Fruit fly (Drosophila melanogaster): ENCODE data around the gene CG43091.

The CG43091 gene

DNA sequence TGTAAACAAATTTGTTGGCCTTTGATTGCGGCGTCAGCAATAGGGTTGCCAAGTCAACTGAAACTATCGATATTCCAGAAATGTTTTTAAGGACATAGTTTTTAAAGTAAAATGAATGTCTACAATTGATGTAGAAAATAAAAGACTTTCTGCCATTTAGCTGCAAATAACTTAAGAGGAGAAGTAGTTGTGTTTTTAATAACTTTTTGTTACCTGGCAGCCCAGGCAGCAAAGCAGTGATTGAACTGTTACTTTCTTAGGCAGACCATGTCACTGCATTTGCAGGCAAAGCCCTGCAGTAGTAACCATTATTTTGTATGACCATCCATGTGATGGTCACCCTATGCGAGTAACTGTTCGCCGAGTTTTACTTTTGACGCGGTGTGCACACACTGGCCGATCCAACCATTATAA is 18.0 kb downstream of the CG43091 start, which contains the start of the genes rumi, CG7029 and Usp12-46 (continued):
- TF ChIP-seq sc (optimal IDR thresholded peaks at IDR 0.05) (no peak), sc (GFP tag; optimal IDR thresholded peaks at IDR 0.05) (peak; percentile 69), CG1024 (GFP tag; IDR thresholded peaks at IDR 0.05) (peak; percentile 73), CG2129 (GFP tag; IDR thresholded peaks at IDR 0.05; ENCODE audit: partially characterized antibody) (peak; percentile 64), CG6272 (GFP tag; IDR thresholded peaks at IDR 0.05) (peak; percentile 76), esg (GFP tag; conservative IDR thresholded peaks at IDR 0.05) (peak; percentile 84), Sox102F (GFP tag; optimal IDR thresholded peaks at IDR 0.05) (peak; percentile 86), hkb (optimal IDR thresholded peaks at IDR 0.05) (no peak), hkb (GFP tag; IDR thresholded peaks at IDR 0.05) (peak; percentile 79), CG16863 (GFP tag; optimal IDR thresholded peaks at IDR 0.05) (peak; percentile 90), mirr (GFP tag; optimal IDR thresholded peaks at IDR 0.05) (peak; percentile 69), CG5180 (GFP tag; optimal IDR thresholded peaks at IDR 0.05) (no peak), sd (tag; optimal IDR thresholded peaks at IDR 0.05) (no peak), dati (GFP tag; IDR thresholded peaks at IDR 0.05) (0 out of 2 replicates have a peak, but pooled peaks have one; percentile 39), MESR4 (GFP tag; optimal IDR thresholded peaks at IDR 0.05) (no peak), tx (GFP tag; optimal IDR thresholded peaks at IDR 0.05) (peak; percentile 85), rib (GFP tag; IDR thresholded peaks at IDR 0.05) (0 out of 2 replicates have a peak, but pooled peaks have one; percentile 20), CG31365 (tag; optimal IDR thresholded peaks at IDR 0.05) (peak; percentile 2), shn (GFP tag; optimal IDR thresholded peaks at IDR 0.05) (peak; percentile 89), CG13287 (GFP tag; IDR thresholded peaks at IDR 0.05; ENCODE audit: partially characterized antibody) (peak; percentile 87), gsb (GFP tag; IDR thresholded peaks at IDR 0.05) (peak; percentile 46; the same call in 1 of the 2 replicates), CG12155 (GFP tag; optimal IDR thresholded peaks at IDR 0.05) (peak; percentile 88), CG12659 (GFP tag; optimal IDR thresholded peaks at IDR 0.05) (peak; percentile 93), fd102C (GFP tag; optimal IDR thresholded peaks at IDR 0.05) (peak; percentile 76), Mrtf (GFP tag; IDR thresholded peaks at IDR 0.05) (peak; percentile 69), CG17829 (tag; optimal IDR thresholded peaks at IDR 0.05) (peak; percentile 86), Oli (tag; optimal IDR thresholded peaks at IDR 0.05) (peak; percentile 80), ttk (GFP tag; IDR thresholded peaks at IDR 0.05) (peak; percentile 76), CG17612 (GFP tag; IDR thresholded peaks at IDR 0.05) (peak; percentile 62; the same call in 1 of the 2 replicates), sens (GFP tag) (peak; percentile 99), Oaz (GFP tag; IDR thresholded peaks at IDR 0.05) (peak; percentile 77), CG4854 (GFP tag; optimal IDR thresholded peaks at IDR 0.05) (peak; percentile 84), HLH54F (GFP tag; optimal IDR thresholded peaks at IDR 0.05) (peak; percentile 93)

DNA sequence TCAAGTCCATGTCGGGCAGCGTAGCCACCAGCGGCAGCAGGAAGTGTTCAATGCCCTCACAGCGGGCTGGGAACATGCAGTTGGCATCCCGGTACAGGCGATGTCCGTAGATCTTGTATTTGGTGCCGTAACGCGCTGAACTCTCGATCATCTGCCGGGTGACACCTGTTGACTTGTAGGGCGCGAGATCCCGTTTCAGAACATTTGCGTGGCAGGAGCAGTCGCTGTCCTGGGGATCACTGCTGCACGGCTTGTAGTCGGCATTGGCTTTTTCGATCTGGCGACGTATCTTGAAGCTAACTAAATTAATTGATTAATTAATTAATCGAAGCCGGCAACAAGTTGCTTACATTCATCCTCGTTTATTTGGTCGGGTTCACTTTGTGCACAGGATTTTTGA is 18.5 kb downstream of the CG43091 start:
- TF ChIP-seq CG1529 (GFP tag; optimal IDR thresholded peaks at IDR 0.05) (no peak), fru (optimal IDR thresholded peaks at IDR 0.05) (no peak), chm (GFP tag; IDR thresholded peaks at IDR 0.05) (0 out of 2 replicates have a peak, but pooled peaks have one; percentile 10), eve (GFP tag; optimal IDR thresholded peaks at IDR 0.05) (no peak), nom (GFP tag; optimal IDR thresholded peaks at IDR 0.05) (no peak), schlank (tag; optimal IDR thresholded peaks at IDR 0.05) (no peak), kah (GFP tag; optimal IDR thresholded peaks at IDR 0.05) (peak; percentile 98)

DNA sequence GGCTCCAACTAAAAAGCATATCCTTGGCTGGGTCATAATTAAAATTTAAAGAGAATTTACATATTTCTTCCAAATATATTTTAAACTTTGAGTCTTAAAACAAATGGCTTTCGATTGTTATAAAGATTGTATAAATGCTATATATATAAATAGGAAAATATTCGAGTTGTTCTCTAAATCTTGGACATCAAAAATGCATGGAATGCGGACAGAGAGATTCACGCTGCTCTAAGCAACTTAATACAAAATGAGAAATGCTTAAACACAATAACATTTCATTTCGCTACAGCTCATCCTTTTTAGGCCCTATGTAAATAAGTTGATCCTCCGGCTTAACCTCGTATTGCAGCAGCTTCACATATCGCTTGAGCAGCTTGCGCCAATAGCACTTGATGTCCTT is 19.6 kb downstream of the CG43091 start, which contains the start of gene CG31139:
CG31139 (minus strand) TSS at position 101 of the 400 bp plus-strand sequence.
- no peak for TF ChIP-seq h (optimal IDR thresholded peaks at IDR 0.05)
- TF ChIP-seq Med (GFP tag): peak; percentile 3

Data from whole organism, embryonic.